Worm (Caenorhabditis elegans) whole organism, L1 larva: Measurements from ENCODE around the gene C50F4.8.

Source experiments
- C04F5.9 ChIP-seq: sonication (generic microtip); optimal IDR thresholded peaks from 2 replicates; lab custom pipeline; 2016; ENCODE audit warnings: missing genetic modification characterization, missing compliant biosample characterization
- C16A3.4 ChIP-seq: fragments of 150-350 bp; optimal IDR thresholded peaks from 2 replicates; lab custom pipeline; 2014; ENCODE audit warnings: missing biosample characterization, missing genetic modification characterization
- C34B4.2 ChIP-seq: sonication (generic microtip); optimal IDR thresholded peaks from 2 replicates; lab custom pipeline; 2017; ENCODE audit warnings: mild to moderate bottlenecking, missing genetic modification characterization, missing compliant biosample characterization
- aha-1 ChIP-seq: fragments of 150-350 bp; optimal IDR thresholded peaks from 2 replicates; lab custom pipeline; 2014; ENCODE audit warnings: missing biosample characterization, missing genetic modification characterization
- blmp-1 ChIP-seq: fragments of 150-350 bp; optimal IDR thresholded peaks from 2 replicates; lab custom pipeline; 2014; ENCODE audit warnings: missing biosample characterization, missing genetic modification characterization
- ceh-90 ChIP-seq: sonication (generic microtip); optimal IDR thresholded peaks from 2 replicates; lab custom pipeline; 2016; ENCODE audit warnings: missing genetic modification characterization, missing compliant biosample characterization
- dsc-1 ChIP-seq: sonication (generic microtip); optimal IDR thresholded peaks from 2 replicates; lab custom pipeline; 2016; ENCODE audit warnings: mild to moderate bottlenecking, missing genetic modification characterization, missing compliant biosample characterization
- efl-1 ChIP-seq, 4 experiments: fragments of 150-350 bp; optimal IDR thresholded peaks in 3 of 4; peaks in 1 of 4; 1 replicate in 1 of 4; 2 replicates in 3 of 4; lab custom pipeline; 2014; ENCODE audit warnings: missing biosample characterization in 2 of 4, missing genetic modification characterization in 2 of 4, missing genetic modification reagents in 2 of 4
- efl-3 ChIP-seq: fragments of 200-800 bp; sonication (Bioruptor generic); optimal IDR thresholded peaks from 2 replicates; lab custom pipeline; 2018; ENCODE audit warnings: mild to moderate bottlenecking, missing genetic modification characterization, missing compliant biosample characterization
- egl-13 ChIP-seq: sonication (generic microtip); optimal IDR thresholded peaks from 2 replicates; lab custom pipeline; 2016; ENCODE audit warnings: missing genotype, missing genetic modification reagents, missing genetic modification characterization, missing compliant biosample characterization
- elt-2 ChIP-seq: sonication (generic microtip); optimal IDR thresholded peaks from 2 replicates; lab custom pipeline; 2016; ENCODE audit warnings: missing genetic modification characterization, mild to moderate bottlenecking, inconsistent platforms, missing compliant biosample characterization, missing genetic modification reagents
- elt-3 ChIP-seq, 6 experiments: fragments of 150-350 bp in 1 of 6; sonication (generic microtip); optimal IDR thresholded peaks; 2 replicates each; lab custom pipeline; 2017 to 2018; ENCODE audit warnings: missing biosample characterization in 6 of 6, missing genetic modification characterization in 6 of 6, inconsistent platforms in 1 of 6
- fkh-10 ChIP-seq: sonication (generic microtip); optimal IDR thresholded peaks from 2 replicates; lab custom pipeline; 2017; ENCODE audit warnings: missing biosample characterization, missing genetic modification reagents, missing genetic modification characterization
- fkh-4 ChIP-seq: sonication (generic microtip); optimal IDR thresholded peaks from 2 replicates; lab custom pipeline; 2016; ENCODE audit warnings: missing compliant biosample characterization, missing genetic modification characterization, borderline replicate concordance
- fkh-8 ChIP-seq: sonication (generic microtip); optimal IDR thresholded peaks from 2 replicates; lab custom pipeline; 2016; ENCODE audit warnings: mild to moderate bottlenecking, missing genetic modification characterization, missing compliant biosample characterization
- hlh-4 ChIP-seq: sonication (generic microtip); optimal IDR thresholded peaks from 2 replicates; lab custom pipeline; 2016; ENCODE audit warnings: mild to moderate bottlenecking, missing genetic modification characterization, missing compliant biosample characterization
- hpl-2 ChIP-seq: fragments of 150-350 bp; optimal IDR thresholded peaks from 2 replicates; lab custom pipeline; 2014; ENCODE audit warnings: missing biosample characterization, missing genetic modification reagents, missing genetic modification characterization
- isw-1 ChIP-seq: fragments of 200-800 bp; sonication (Bioruptor generic); IDR thresholded peaks from 2 replicates; pipeline ENCODE4 v1.3.6; 2022; ENCODE audit warnings: missing genetic modification characterization, missing compliant biosample characterization
- jun-1 ChIP-seq: fragments of 150-350 bp; optimal IDR thresholded peaks from 2 replicates; lab custom pipeline; 2014; ENCODE audit warnings: missing biosample characterization, missing genetic modification reagents, missing genetic modification characterization
- lin-14 ChIP-seq: fragments of 200-800 bp; sonication (Bioruptor generic); optimal IDR thresholded peaks from 2 replicates; lab custom pipeline; 2018; ENCODE audit warnings: mild to moderate bottlenecking, missing genetic modification characterization, moderate library complexity, missing compliant biosample characterization
- lsy-2 ChIP-seq, 2 experiments: fragments of 150-350 bp; optimal IDR thresholded peaks; 2 replicates each; lab custom pipeline; 2014; ENCODE audit warnings: missing biosample characterization in 2 of 2, missing genetic modification characterization in 2 of 2
- mef-2 ChIP-seq: fragments of 150-350 bp; optimal IDR thresholded peaks from 2 replicates; lab custom pipeline; 2014; ENCODE audit warnings: missing biosample characterization, missing genetic modification characterization
- nhr-11 ChIP-seq: fragments of 150-350 bp; optimal IDR thresholded peaks from 2 replicates; lab custom pipeline; 2014; ENCODE audit warnings: missing biosample characterization, missing genetic modification characterization
- nhr-237 ChIP-seq: fragments of 150-350 bp; optimal IDR thresholded peaks from 2 replicates; lab custom pipeline; 2014; ENCODE audit warnings: missing biosample characterization, missing genetic modification characterization
- nhr-47 ChIP-seq: sonication (generic microtip); optimal IDR thresholded peaks from 2 replicates; lab custom pipeline; 2016; ENCODE audit warnings: mild to moderate bottlenecking, missing genetic modification characterization, moderate library complexity, missing compliant biosample characterization
- nhr-71 ChIP-seq: sonication (generic microtip); optimal IDR thresholded peaks from 2 replicates; lab custom pipeline; 2016; ENCODE audit warnings: mild to moderate bottlenecking, missing genetic modification characterization, moderate library complexity, missing compliant biosample characterization
- nhr-85 ChIP-seq: sonication (generic microtip); peaks from one replicate; lab custom pipeline; 2016; ENCODE audit warnings: missing genetic modification characterization, inconsistent platforms, missing compliant biosample characterization
- pax-3 ChIP-seq: fragments of 200-800 bp; sonication (Bioruptor generic); optimal IDR thresholded peaks from 2 replicates; lab custom pipeline; 2018; ENCODE audit warnings: mild to moderate bottlenecking, missing genetic modification characterization, moderate library complexity, missing compliant biosample characterization
- sox-4 ChIP-seq: sonication (generic microtip); optimal IDR thresholded peaks from 2 replicates; lab custom pipeline; 2016; ENCODE audit warnings: missing genetic modification characterization, missing compliant biosample characterization
- unc-86 ChIP-seq: sonication (generic microtip); optimal IDR thresholded peaks from 2 replicates; lab custom pipeline; 2016; ENCODE audit warnings: missing genetic modification characterization, missing compliant biosample characterization
- vab-15 ChIP-seq: sonication (generic microtip); optimal IDR thresholded peaks from 2 replicates; lab custom pipeline; 2017; ENCODE audit warnings: missing genotype, mild to moderate bottlenecking, missing genetic modification characterization, missing compliant biosample characterization

C50F4.8 gene

ce11 chrV:9489411-9489810 lies 29.2 kb downstream of the C50F4.8 start, which contains the start of gene K06A4.10:
Gene K06A4.10, minus strand, starts transcription at chrV:9489800.
- TF ChIP-seq mef-2 (tag; lab: Kevin White, UChicago) (no peak), elt-2 (tag; lab: Kevin White, UChicago) (peak; percentile 46), unc-86 (tag; lab: Kevin White, UChicago) (no peak)
- TF ChIP-seq, all 84 proteins: peak for 1

ce11 chrV:9485508-9485907 lies 33.2 kb downstream of the C50F4.8 start:
- TF ChIP-seq sox-4 (tag; lab: Kevin White, UChicago) (peak; percentile 9), pax-3 (peak; percentile 38), vab-15 (tag; lab: Kevin White, UChicago) (no peak), fkh-8 (tag; lab: Kevin White, UChicago) (peak; percentile 15), efl-1 (optimal IDR thresholded peaks at IDR 0.05; lab: Kevin White, UChicago) (no peak), efl-1 (GFP tag; optimal IDR thresholded peaks at IDR 0.05 in 1 of 2; lab: Kevin White, UChicago) (peak in 1 of 2 experiments; percentile 69), nhr-11 (tag; lab: Kevin White, UChicago) (no peak), nhr-71 (tag; lab: Kevin White, UChicago) (peak; percentile 5), egl-13 (tag; lab: Kevin White, UChicago) (no peak), dsc-1 (tag; lab: Kevin White, UChicago) (peak; percentile 88)
- TF ChIP-seq, all 84 proteins: peak for 6

ce11 chrV:9483738-9484256 lies 34.9 kb downstream of the C50F4.8 start, which contains the start of gene K06A4.2:
Gene K06A4.2, plus strand, starts transcription at chrV:9484206.
- TF ChIP-seq lin-14 (peak; percentile 57), fkh-10 (GFP tag; lab: Kevin White, UChicago) (peak; percentile 90), hpl-2 (GFP tag; lab: Kevin White, UChicago) (no peak)

ce11 chrV:9480566-9480965 lies 38.1 kb downstream of the C50F4.8 start, which contains the start of gene K06A4.6:
Gene K06A4.6, minus strand, starts transcription at chrV:9480666.
- no peak for TF ChIP-seq efl-3 (GFP tag; lab: Kevin White, UChicago)
- TF ChIP-seq lin-14 = no peak
- TF ChIP-seq isw-1 (GFP tag; lab: Robert Waterston, UW) = no peak
- no peak for TF ChIP-seq fkh-4 (tag; lab: Kevin White, UChicago)
- no peak for TF ChIP-seq nhr-85 (tag; lab: Kevin White, UChicago)
- no peak for TF ChIP-seq C16A3.4

ce11 chrV:9477863-9478262 lies 40.8 kb downstream of the C50F4.8 start, which contains the start of gene nas-3:
Gene nas-3, plus strand, starts transcription at chrV:9478163.
- TF ChIP-seq ceh-90 (no peak), nhr-237 (no peak), hlh-4 (tag; lab: Kevin White, UChicago) (no peak), elt-3 (tag; optimal IDR thresholded peaks at IDR 0.05; lab: Kevin White, UChicago) (no peak), lsy-2 (tag; optimal IDR thresholded peaks at IDR 0.05; lab: Kevin White, UChicago) (no peak), C34B4.2 (no peak), elt-2 (tag; lab: Kevin White, UChicago) (no peak), C04F5.9 (no peak)
- TF ChIP-seq, all 84 proteins: peak for 0

- TF ChIP-seq nhr-47 (tag; lab: Kevin White, UChicago) = peak; percentile 60
- no peak for TF ChIP-seq jun-1 (tag; lab: Kevin White, UChicago)
- TF ChIP-seq fkh-8 (tag; lab: Kevin White, UChicago) = peak; percentile 24
- TF ChIP-seq blmp-1 = peak; percentile 18
- TF ChIP-seq pax-3 = peak; percentile 55
- peak; percentile 66 for TF ChIP-seq dsc-1 (tag; lab: Kevin White, UChicago)
- peak; percentile 19 for TF ChIP-seq sox-4 (tag; lab: Kevin White, UChicago)
- TF ChIP-seq C16A3.4 = no peak
- TF ChIP-seq aha-1 (tag; lab: Kevin White, UChicago) = no peak
- no peak for TF ChIP-seq lsy-2 (tag; optimal IDR thresholded peaks at IDR 0.05; lab: Kevin White, UChicago)
These were observed 44.7 kb downstream of the C50F4.8 start for ce11 chrV:9473924-9474323.
